Fruit fly (Drosophila melanogaster): Measurements from ENCODE around the gene ppk30.

DNA sequence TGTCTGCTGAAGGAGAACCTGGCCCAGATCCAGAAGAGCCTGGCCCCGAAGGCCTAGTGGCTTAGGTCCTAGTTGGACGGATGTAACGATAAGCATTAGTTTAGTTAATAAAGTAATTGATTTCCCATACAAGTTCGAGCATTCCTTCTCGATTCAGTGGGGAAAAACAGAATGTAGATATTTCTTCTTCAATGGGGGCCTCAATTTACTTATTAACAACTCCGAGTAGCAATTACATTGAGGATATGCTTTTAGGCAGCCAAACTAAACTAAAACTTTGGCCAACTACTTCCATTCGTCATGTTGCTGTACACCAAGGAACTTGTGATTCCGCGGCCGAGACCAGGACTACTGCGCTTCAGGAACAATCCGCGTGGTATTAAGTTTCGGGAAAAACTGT is 3.2 kb downstream of the ppk30 start, which contains the start of gene ppk19:
- TF ChIP-seq pan (optimal IDR thresholded peaks at IDR 0.05): no peak
- no peak for TF ChIP-seq psq (optimal IDR thresholded peaks at IDR 0.05)
- no peak for TF ChIP-seq usp (GFP tag; optimal IDR thresholded peaks at IDR 0.05)

Data from whole organism.